Worm (Caenorhabditis elegans): Measurements from ENCODE around the gene Y57A10C.8.

- TF ChIP-seq nhr-76 (tag; optimal IDR thresholded peaks at IDR 0.05) (no peak), nhr-28 (tag; optimal IDR thresholded peaks at IDR 0.05) (no peak), snpc-4 (tag; optimal IDR thresholded peaks at IDR 0.05) (no peak)
These were observed 29.8 kb upstream of the Y57A10C.8 start, which contains the start of gene tag-281 for ce11 chrII:12459422-12459821.

Data from whole organism, mixed stage, embryonic.